Fruit fly (Drosophila melanogaster): ENCODE results near the gene spok.

The spok gene

dm6 chr3R:3322510-3322909 is at the start of gene spok:
spok (plus strand) TSS chr3R:3322810.
- TF ChIP-seq CG17801 (GFP tag; optimal IDR thresholded peaks at IDR 0.05; ENCODE audit: partially characterized antibody): no peak

- TF ChIP-seq CG17801 (GFP tag; optimal IDR thresholded peaks at IDR 0.05; ENCODE audit: partially characterized antibody): no peak
These were observed 51.5 kb downstream of the spok start for dm6 chr3R:3374105-3374504.

Data from ovary, adult (tissue).